Fruit fly (Drosophila melanogaster) whole organism, prepupa: Measurements from ENCODE around the gene CG7378.

ENCODE experiments used
- Blimp-1 ChIP-seq: fragments of 200-800 bp; sonication (Bioruptor generic); optimal IDR thresholded peaks from 3 replicates; lab custom pipeline; 2017; ENCODE audit warnings: missing biosample characterization, missing genetic modification characterization, mild to moderate bottlenecking, moderate library complexity, missing genetic modification reagents
- CG10631 ChIP-seq: fragments of 200-800 bp; sonication (Bioruptor generic); optimal IDR thresholded peaks from 2 replicates; lab custom pipeline; 2016; ENCODE audit warnings: missing biosample characterization, missing genetic modification characterization
- CG10669 ChIP-seq: fragments of 200-800 bp; sonication (Bioruptor generic); optimal IDR thresholded peaks from 3 replicates; lab custom pipeline; 2018; ENCODE audit warnings: missing biosample characterization, mild to moderate bottlenecking, missing genetic modification characterization, moderate library complexity
- CG11294 ChIP-seq: fragments of 200-800 bp; sonication (Bioruptor generic); IDR thresholded peaks from 2 replicates; pipeline ENCODE4 v1.3.6; 2022; ENCODE audit warnings: missing biosample characterization, missing genetic modification characterization
- CG11762 ChIP-seq: fragments of 200-800 bp; sonication (Bioruptor generic); optimal IDR thresholded peaks from 3 replicates; lab custom pipeline; 2016; ENCODE audit warnings: missing biosample characterization, missing genetic modification characterization; ENCODE audit not compliant: insufficient read depth
- CG11902 ChIP-seq: fragments of 200-800 bp; sonication (Bioruptor generic); optimal IDR thresholded peaks from 3 replicates; lab custom pipeline; 2016; ENCODE audit warnings: missing biosample characterization, missing genetic modification characterization
- CG15336 ChIP-seq: fragments of 200-800 bp; sonication (Bioruptor generic); IDR thresholded peaks from 2 replicates; pipeline ENCODE4 v1.3.6; 2022; ENCODE audit warnings: missing biosample characterization, missing genetic modification characterization
- CG1621 ChIP-seq: fragments of 200-800 bp; sonication (Bioruptor generic); optimal IDR thresholded peaks from 3 replicates; lab custom pipeline; 2018; ENCODE audit warnings: missing biosample characterization, mild to moderate bottlenecking, missing genetic modification characterization
- CG16779 ChIP-seq: fragments of 200-800 bp; sonication (Bioruptor generic); optimal IDR thresholded peaks from 3 replicates; lab custom pipeline; 2017; ENCODE audit warnings: missing biosample characterization, mild to moderate bottlenecking, missing genetic modification characterization
- CG3032 ChIP-seq: fragments of 200-800 bp; optimal IDR thresholded peaks from 2 replicates; lab custom pipeline; 2019; ENCODE audit warnings: missing biosample characterization, mild to moderate bottlenecking, missing genetic modification characterization, moderate library complexity
- CG31627 ChIP-seq: fragments of 200-800 bp; sonication (Bioruptor generic); optimal IDR thresholded peaks from 3 replicates; lab custom pipeline; 2016; ENCODE audit warnings: missing biosample characterization, missing genetic modification characterization
- CG32006 ChIP-seq: fragments of 200-800 bp; sonication (Bioruptor generic); optimal IDR thresholded peaks from 3 replicates; lab custom pipeline; 2017; ENCODE audit warnings: missing biosample characterization, mild to moderate bottlenecking, missing genetic modification characterization
- CG34406 ChIP-seq: fragments of 200-800 bp; sonication (Bioruptor generic); optimal IDR thresholded peaks from 3 replicates; lab custom pipeline; 2016; ENCODE audit warnings: missing biosample characterization, missing genetic modification characterization
- CG3919 ChIP-seq: fragments of 200-800 bp; sonication (Bioruptor generic); optimal IDR thresholded peaks from 3 replicates; lab custom pipeline; 2016; ENCODE audit warnings: missing biosample characterization, missing genetic modification characterization
- CG4318 ChIP-seq: fragments of 200-800 bp; sonication (Bioruptor generic); optimal IDR thresholded peaks from 3 replicates; lab custom pipeline; 2017; ENCODE audit warnings: missing biosample characterization, mild to moderate bottlenecking, missing genetic modification characterization
- CG6163 ChIP-seq: fragments of 200-800 bp; sonication (Bioruptor generic); IDR thresholded peaks from 3 replicates; pipeline ENCODE4 v1.3.6; 2022; ENCODE audit warnings: missing biosample characterization, missing genetic modification characterization
- CG6276 ChIP-seq: fragments of 200-800 bp; sonication (Bioruptor generic); optimal IDR thresholded peaks from 2 replicates; lab custom pipeline; 2017; ENCODE audit warnings: missing biosample characterization, mild to moderate bottlenecking, missing genetic modification characterization
- CG6792 ChIP-seq: fragments of 200-800 bp; sonication (Bioruptor generic); optimal IDR thresholded peaks from 3 replicates; lab custom pipeline; 2016; ENCODE audit warnings: missing biosample characterization, missing genetic modification characterization
- CG6808 ChIP-seq: fragments of 200-800 bp; sonication (Bioruptor generic); optimal IDR thresholded peaks from 3 replicates; lab custom pipeline; 2017; ENCODE audit warnings: missing biosample characterization, missing genetic modification characterization, mild to moderate bottlenecking, moderate library complexity, missing genetic modification reagents
- CG7368 ChIP-seq: fragments of 200-800 bp; sonication (Bioruptor generic); optimal IDR thresholded peaks from 3 replicates; lab custom pipeline; 2016; ENCODE audit warnings: missing biosample characterization, missing genetic modification characterization
- CG8119 ChIP-seq: fragments of 200-800 bp; sonication (Bioruptor generic); IDR thresholded peaks from 3 replicates; pipeline ENCODE4 v1.3.6; 2022; ENCODE audit warnings: missing biosample characterization, missing genetic modification characterization
- CG8319 ChIP-seq: fragments of 200-800 bp; sonication (Bioruptor generic); optimal IDR thresholded peaks from 3 replicates; lab custom pipeline; 2016; ENCODE audit warnings: missing biosample characterization, missing genetic modification characterization
- CG8632 ChIP-seq: fragments of 200-800 bp; sonication (Bioruptor generic); optimal IDR thresholded peaks from 3 replicates; lab custom pipeline; 2016; ENCODE audit warnings: missing biosample characterization, missing genetic modification characterization
- CG9139 ChIP-seq: fragments of 200-800 bp; sonication (Bioruptor generic); optimal IDR thresholded peaks from 3 replicates; lab custom pipeline; 2017; ENCODE audit warnings: missing biosample characterization, mild to moderate bottlenecking, missing genetic modification characterization
- Eip78C ChIP-seq: fragments of 200-800 bp; sonication (Bioruptor generic); peaks from one replicate; lab custom pipeline; 2016; ENCODE audit warnings: missing biosample characterization, missing genetic modification characterization
- Ets21C ChIP-seq: fragments of 200-800 bp; sonication (Bioruptor generic); optimal IDR thresholded peaks from 3 replicates; lab custom pipeline; 2016; ENCODE audit warnings: missing biosample characterization, missing genetic modification characterization
- Ets96B ChIP-seq: fragments of 200-800 bp; optimal IDR thresholded peaks from 2 replicates; lab custom pipeline; 2019; ENCODE audit warnings: missing biosample characterization, mild to moderate bottlenecking, missing genetic modification characterization, moderate library complexity
- Gug ChIP-seq: fragments of 200-800 bp; sonication (Bioruptor generic); IDR thresholded peaks from 2 replicates; pipeline ENCODE4 v1.3.6; 2022; ENCODE audit warnings: missing biosample characterization, missing genetic modification characterization
- Hr38 ChIP-seq: sonication (Bioruptor generic); optimal IDR thresholded peaks from 2 replicates; lab custom pipeline; 2016; ENCODE audit warnings: missing biosample characterization, missing genetic modification characterization
- Hr39 ChIP-seq: fragments of 200-800 bp; sonication (Bioruptor generic); optimal IDR thresholded peaks from 2 replicates; lab custom pipeline; 2016; ENCODE audit warnings: missing biosample characterization, missing genetic modification characterization
- Hr4 ChIP-seq: fragments of 200-800 bp; sonication (Bioruptor generic); optimal IDR thresholded peaks from 3 replicates; lab custom pipeline; 2016; ENCODE audit warnings: missing biosample characterization, missing genetic modification characterization
- Lpt ChIP-seq: fragments of 200-800 bp; sonication (Bioruptor generic); optimal IDR thresholded peaks from 3 replicates; lab custom pipeline; 2016; ENCODE audit warnings: missing biosample characterization, missing genetic modification characterization
- Met ChIP-seq: fragments of 200-800 bp; sonication (Bioruptor generic); optimal IDR thresholded peaks from 3 replicates; lab custom pipeline; 2016; ENCODE audit warnings: missing biosample characterization, missing genetic modification characterization
- OdsH ChIP-seq: fragments of 200-800 bp; sonication (Bioruptor generic); optimal IDR thresholded peaks from 3 replicates; lab custom pipeline; 2016; ENCODE audit warnings: missing biosample characterization, missing genetic modification characterization
- Smox ChIP-seq: fragments of 200-800 bp; sonication (Bioruptor generic); optimal IDR thresholded peaks from 3 replicates; lab custom pipeline; 2016; ENCODE audit warnings: missing biosample characterization, missing genetic modification characterization
- Sox102F ChIP-seq: fragments of 200-800 bp; sonication (Bioruptor generic); optimal IDR thresholded peaks from 2 replicates; lab custom pipeline; 2016; ENCODE audit warnings: missing biosample characterization, mild to moderate bottlenecking, missing genetic modification characterization
- Sox14 ChIP-seq: fragments of 200-800 bp; sonication (Bioruptor generic); optimal IDR thresholded peaks from 3 replicates; lab custom pipeline; 2016; ENCODE audit warnings: missing biosample characterization, missing genetic modification characterization
- Sox15 ChIP-seq: fragments of 200-800 bp; sonication (Bioruptor generic); optimal IDR thresholded peaks from 3 replicates; lab custom pipeline; 2016; ENCODE audit warnings: missing biosample characterization, missing genetic modification characterization
- acj6 ChIP-seq: fragments of 200-800 bp; sonication (Bioruptor generic); optimal IDR thresholded peaks from 3 replicates; lab custom pipeline; 2016; ENCODE audit warnings: missing biosample characterization, missing genetic modification characterization
- cyc ChIP-seq: fragments of 200-800 bp; sonication (Bioruptor generic); optimal IDR thresholded peaks from 3 replicates; lab custom pipeline; 2016; ENCODE audit warnings: missing biosample characterization, missing genetic modification characterization
- dac ChIP-seq: fragments of 200-800 bp; sonication (Bioruptor generic); optimal IDR thresholded peaks from 2 replicates; lab custom pipeline; 2017; ENCODE audit warnings: missing biosample characterization, mild to moderate bottlenecking, missing genetic modification characterization
- dsx ChIP-seq: fragments of 200-800 bp; optimal IDR thresholded peaks from 3 replicates; lab custom pipeline; 2019; ENCODE audit warnings: missing biosample characterization, mild to moderate bottlenecking, missing genetic modification characterization, moderate library complexity; ENCODE audit not compliant: poor library complexity, severe bottlenecking
- esn ChIP-seq: fragments of 200-800 bp; sonication (Bioruptor generic); optimal IDR thresholded peaks from 2 replicates; lab custom pipeline; 2016; ENCODE audit warnings: missing biosample characterization, mild to moderate bottlenecking, missing genetic modification characterization, moderate library complexity
- fd59A ChIP-seq: fragments of 200-800 bp; sonication (Bioruptor generic); optimal IDR thresholded peaks from 2 replicates; lab custom pipeline; 2017; ENCODE audit warnings: missing biosample characterization, mild to moderate bottlenecking, missing genetic modification characterization, missing genetic modification reagents
- net ChIP-seq: fragments of 200-800 bp; sonication (Bioruptor generic); optimal IDR thresholded peaks from 3 replicates; lab custom pipeline; 2016; ENCODE audit warnings: missing biosample characterization, missing genetic modification characterization
- pdm3 ChIP-seq: fragments of 200-800 bp; sonication (Bioruptor generic); optimal IDR thresholded peaks from 3 replicates; lab custom pipeline; 2016; ENCODE audit warnings: missing biosample characterization, missing genetic modification characterization
- spab ChIP-seq: fragments of 200-800 bp; sonication (Bioruptor generic); optimal IDR thresholded peaks from 2 replicates; lab custom pipeline; 2017; ENCODE audit warnings: missing biosample characterization, mild to moderate bottlenecking, missing genetic modification characterization, missing genetic modification reagents
- ss ChIP-seq, 2 experiments: fragments of 200-800 bp; sonication (Bioruptor generic); optimal IDR thresholded peaks; 2 replicates in 1 of 2; 3 replicates in 1 of 2; lab custom pipeline; 2017 to 2018; ENCODE audit warnings: mild to moderate bottlenecking in 2 of 2, missing biosample characterization in 2 of 2, missing genetic modification characterization in 2 of 2, moderate library complexity in 1 of 2
- svp ChIP-seq: fragments of 200-800 bp; sonication (Bioruptor generic); peaks from one replicate; lab custom pipeline; 2016; ENCODE audit warnings: missing biosample characterization, missing genetic modification characterization
- topi ChIP-seq: fragments of 200-800 bp; sonication (Bioruptor generic); optimal IDR thresholded peaks from 3 replicates; lab custom pipeline; 2016; ENCODE audit warnings: missing biosample characterization, missing genetic modification characterization
- vri ChIP-seq: fragments of 200-800 bp; sonication (Bioruptor generic); optimal IDR thresholded peaks from 3 replicates; lab custom pipeline; 2016; ENCODE audit warnings: missing biosample characterization, mild to moderate bottlenecking, missing genetic modification characterization

CG7378 gene

DNA sequence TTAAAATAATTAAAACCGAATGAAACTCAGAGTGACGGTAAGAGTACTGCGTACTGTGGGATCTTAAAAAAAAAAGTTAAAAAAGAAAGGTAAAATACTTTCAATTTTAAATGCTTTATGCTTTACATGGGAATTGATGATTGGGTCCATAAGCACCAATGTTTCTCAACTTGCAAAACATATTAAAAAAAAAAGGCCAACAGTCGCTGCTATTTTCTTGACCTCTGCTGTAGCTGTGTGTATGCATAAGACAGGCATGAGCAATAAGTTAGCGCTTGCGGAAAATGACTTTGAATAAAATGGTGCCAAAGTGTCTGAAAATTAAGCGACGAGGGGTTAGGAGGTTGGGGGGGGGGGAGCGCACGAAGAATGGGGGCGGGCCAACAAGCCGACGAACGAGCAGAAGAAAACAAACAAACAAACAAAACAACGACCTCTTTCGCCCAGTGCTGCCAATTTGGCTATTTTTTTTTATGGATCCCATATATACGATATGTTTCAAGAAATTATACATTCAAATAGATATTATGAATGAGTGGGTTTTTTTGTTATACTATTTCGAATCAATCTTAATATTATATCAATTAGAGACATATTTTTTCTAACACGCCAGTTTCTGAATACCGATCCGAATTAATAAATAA, 30.6 kb upstream of the CG7378 start:
- no peak for TF ChIP-seq CG9139
- no peak for TF ChIP-seq OdsH (GFP tag; lab: Kevin White, UChicago)
- TF ChIP-seq cyc (GFP tag; lab: Kevin White, UChicago), result peak; percentile 73
- TF ChIP-seq net (GFP tag; lab: Kevin White, UChicago), result peak; percentile 64
- TF ChIP-seq Ets96B (tag; lab: Kevin White, UChicago), result peak; percentile 56
- TF ChIP-seq CG6276 (GFP tag; lab: Kevin White, UChicago), result no peak
- peak; percentile 66 for TF ChIP-seq Sox14 (GFP tag; lab: Kevin White, UChicago)
- TF ChIP-seq Sox15 (GFP tag; lab: Kevin White, UChicago), result peak; percentile 54
- no peak for TF ChIP-seq CG16779 (tag; lab: Kevin White, UChicago)
- TF ChIP-seq CG3032 (tag; lab: Kevin White, UChicago), result peak; percentile 59
- TF ChIP-seq CG1621 (tag; lab: Kevin White, UChicago), result peak; percentile 54
- TF ChIP-seq Blimp-1, result no peak
- TF ChIP-seq CG11762 (GFP tag; lab: Kevin White, UChicago), result peak; percentile 56
- no peak for TF ChIP-seq Hr4 (GFP tag; lab: Kevin White, UChicago)
- peak; percentile 63 for TF ChIP-seq CG8632 (GFP tag; lab: Kevin White, UChicago)
- no peak for TF ChIP-seq CG10669 (GFP tag; lab: Kevin White, UChicago)
- peak; percentile 69 for TF ChIP-seq CG10631 (GFP tag; lab: Kevin White, UChicago)
- TF ChIP-seq Hr39 (GFP tag; lab: Kevin White, UChicago), result peak; percentile 76
- TF ChIP-seq CG8119 (GFP tag; lab: Robert Waterston, UW), result peak; percentile 68
- TF ChIP-seq Gug (GFP tag; lab: Robert Waterston, UW), result peak; percentile 68
- peak; percentile 76 for TF ChIP-seq CG34406
- TF ChIP-seq topi (GFP tag; lab: Kevin White, UChicago), result peak; percentile 78
- TF ChIP-seq Sox102F (GFP tag; lab: Kevin White, UChicago), result peak; percentile 77
- peak; percentile 38 for TF ChIP-seq CG8319 (GFP tag; lab: Kevin White, UChicago)
- TF ChIP-seq CG7368, result peak; percentile 77
- TF ChIP-seq CG15336 (GFP tag; lab: Robert Waterston, UW), result peak; percentile 58
- TF ChIP-seq fd59A (GFP tag; lab: Kevin White, UChicago), result peak; percentile 62
- TF ChIP-seq Met, result no peak
- no peak for TF ChIP-seq dac (GFP tag; lab: Kevin White, UChicago)
- peak; percentile 70 for TF ChIP-seq CG31627 (GFP tag; lab: Kevin White, UChicago)
- no peak for TF ChIP-seq Hr38 (GFP tag; lab: Kevin White, UChicago)
- TF ChIP-seq CG6808 (GFP tag; lab: Kevin White, UChicago), result peak; percentile 76
- TF ChIP-seq Eip78C (GFP tag; lab: Kevin White, UChicago), result peak; percentile 94
- TF ChIP-seq ss (GFP tag; optimal IDR thresholded peaks at IDR 0.05; lab: Kevin White, UChicago), result peak; percentile 65 to 70
- TF ChIP-seq CG4318 (GFP tag; lab: Kevin White, UChicago), result no peak
- peak; percentile 29 for TF ChIP-seq Lpt
- TF ChIP-seq svp (GFP tag; lab: Kevin White, UChicago), result no peak
- peak; percentile 79 for TF ChIP-seq CG3919 (GFP tag; lab: Kevin White, UChicago)
- TF ChIP-seq CG32006 (GFP tag; lab: Kevin White, UChicago), result peak; percentile 67
- peak; percentile 77 for TF ChIP-seq acj6 (GFP tag; lab: Kevin White, UChicago)
- peak; percentile 55 for TF ChIP-seq CG11902
- no peak for TF ChIP-seq dsx
- 0 out of 2 replicates have a peak, but pooled peaks have one; percentile 36 for TF ChIP-seq CG11294 (GFP tag; lab: Robert Waterston, UW)
- TF ChIP-seq esn (GFP tag; lab: Kevin White, UChicago), result peak; percentile 77
- no peak for TF ChIP-seq pdm3 (GFP tag; lab: Kevin White, UChicago)
- TF ChIP-seq spab (GFP tag; lab: Kevin White, UChicago), result peak; percentile 71
- peak; percentile 86 for TF ChIP-seq CG6163
- peak; percentile 61 for TF ChIP-seq Smox (GFP tag; lab: Kevin White, UChicago)
- TF ChIP-seq vri (GFP tag; lab: Kevin White, UChicago), result no peak
- TF ChIP-seq Ets21C (GFP tag; lab: Kevin White, UChicago), result peak; percentile 63
- peak; percentile 61 for TF ChIP-seq CG6792 (GFP tag; lab: Kevin White, UChicago)
